Fruit fly (Drosophila melanogaster) whole organism, wandering third instar larva: ENCODE measurements around the gene ATPsynbetaL.

Experiments used
- Abd-B ChIP-seq: fragments of >200 bp; optimal IDR thresholded peaks from 2 replicates; lab custom pipeline; 2017; ENCODE audit warnings: missing biosample characterization, missing genetic modification characterization
- CG32264 ChIP-seq: fragments of 200-800 bp; sonication (Bioruptor generic); optimal IDR thresholded peaks from 2 replicates; lab custom pipeline; 2016; ENCODE audit warnings: missing biosample characterization, missing genetic modification characterization
- CG9705 ChIP-seq: fragments of 200-800 bp; sonication (Bioruptor generic); optimal IDR thresholded peaks from 2 replicates; lab custom pipeline; 2018; ENCODE audit warnings: missing biosample characterization, mild to moderate bottlenecking, missing genetic modification characterization
- CrebA ChIP-seq: fragments of 200-800 bp; sonication (Bioruptor generic); optimal IDR thresholded peaks from 2 replicates; lab custom pipeline; 2016; ENCODE audit warnings: missing biosample characterization, mild to moderate bottlenecking, missing genetic modification characterization, borderline replicate concordance
- Dfd ChIP-seq: fragments of >200 bp; optimal IDR thresholded peaks from 2 replicates; lab custom pipeline; 2017; ENCODE audit warnings: missing biosample characterization, missing genetic modification characterization
- Dif ChIP-seq: fragments of 200-275, 200-300 bp; sonication (Bioruptor generic); optimal IDR thresholded peaks from 2 replicates; lab custom pipeline; 2018; ENCODE audit warnings: missing biosample characterization, missing genetic modification characterization; ENCODE audit not compliant: partially characterized antibody
- HLH106 ChIP-seq: fragments of 200-800 bp; optimal IDR thresholded peaks from 3 replicates; lab custom pipeline; 2019; ENCODE audit warnings: missing biosample characterization, mild to moderate bottlenecking, missing genetic modification characterization, moderate library complexity
- Hnf4 ChIP-seq: fragments of 200-800 bp; sonication (Bioruptor generic); optimal IDR thresholded peaks from 2 replicates; lab custom pipeline; 2016; ENCODE audit warnings: missing biosample characterization, mild to moderate bottlenecking, missing genetic modification characterization
- Hr78 ChIP-seq: fragments of >200 bp; optimal IDR thresholded peaks from 2 replicates; lab custom pipeline; 2017; ENCODE audit warnings: missing biosample characterization, missing genetic modification characterization
- Hr83 ChIP-seq: fragments of 200-300 bp; sonication (Bioruptor generic); optimal IDR thresholded peaks from 2 replicates; lab custom pipeline; 2016; ENCODE audit warnings: missing biosample characterization, mild to moderate bottlenecking, missing genetic modification characterization, moderate library complexity; ENCODE audit not compliant: poor library complexity, severe bottlenecking
- Jra ChIP-seq: sonication (Bioruptor generic); optimal IDR thresholded peaks from 2 replicates; lab custom pipeline; 2016; ENCODE audit warnings: missing biosample characterization, missing genetic modification characterization
- Mio ChIP-seq: sonication (Bioruptor generic); optimal IDR thresholded peaks from 2 replicates; lab custom pipeline; 2016; ENCODE audit warnings: missing biosample characterization, missing genetic modification characterization
- Myc ChIP-seq: fragments of >200 bp; optimal IDR thresholded peaks from 2 replicates; lab custom pipeline; 2017
- N ChIP-seq: fragments of >200 bp; optimal IDR thresholded peaks from 2 replicates; lab custom pipeline; 2018; ENCODE audit warnings: missing biosample characterization, missing external identifiers, missing genetic modification characterization
- OdsH ChIP-seq: fragments of 200-800 bp; sonication (Bioruptor generic); optimal IDR thresholded peaks from 2 replicates; lab custom pipeline; 2016; ENCODE audit warnings: missing biosample characterization, mild to moderate bottlenecking, missing genetic modification characterization
- Rel ChIP-seq, 2 experiments: fragments of 200-800 bp; sonication (Bioruptor generic) in 1 of 2; optimal IDR thresholded peaks; 2 replicates in 1 of 2; 3 replicates in 1 of 2; lab custom pipeline; 2016 to 2019; ENCODE audit warnings: mild to moderate bottlenecking in 2 of 2, missing biosample characterization in 2 of 2, missing genetic modification characterization in 2 of 2, moderate library complexity in 1 of 2
- Sp1 ChIP-seq: fragments of 200-800 bp; sonication (Bioruptor generic); optimal IDR thresholded peaks from 3 replicates; lab custom pipeline; 2019; ENCODE audit warnings: missing biosample characterization, mild to moderate bottlenecking, missing genetic modification characterization, moderate library complexity
- Vsx2 ChIP-seq: fragments of 200-300, 225-300 bp; sonication (Bioruptor generic); optimal IDR thresholded peaks from 2 replicates; lab custom pipeline; 2018; ENCODE audit warnings: missing biosample characterization, missing genetic modification characterization; ENCODE audit not compliant: partially characterized antibody
- brk ChIP-seq: fragments of 200-800 bp; sonication (Bioruptor generic); optimal IDR thresholded peaks from 2 replicates; lab custom pipeline; 2016; ENCODE audit warnings: missing biosample characterization, mild to moderate bottlenecking, missing genetic modification characterization
- dl ChIP-seq, 2 experiments: fragments of 175-275, 200-275 bp in 1 of 2; fragments of 200-275 bp in 1 of 2; sonication (Bioruptor generic); optimal IDR thresholded peaks; lab custom pipeline; 2018; ENCODE audit warnings: mild to moderate bottlenecking in 2 of 2, missing biosample characterization in 2 of 2, missing genetic modification characterization in 2 of 2, moderate library complexity in 2 of 2; ENCODE audit not compliant: partially characterized antibody in 2 of 2, insufficient read depth in 1 of 2
- dsf ChIP-seq: sonication (Bioruptor generic); optimal IDR thresholded peaks from 2 replicates; lab custom pipeline; 2016; ENCODE audit warnings: missing biosample characterization, missing genetic modification characterization, borderline replicate concordance
- ey ChIP-seq: fragments of 200-800 bp; sonication (Bioruptor generic); optimal IDR thresholded peaks from 2 replicates; lab custom pipeline; 2016; ENCODE audit warnings: missing biosample characterization, missing genetic modification characterization
- foxo ChIP-seq, 2 experiments: fragments of 200-800 bp; sonication (Bioruptor generic); optimal IDR thresholded peaks; 2 replicates in 1 of 2; 3 replicates in 1 of 2; lab custom pipeline; 2016 to 2017; ENCODE audit warnings: missing biosample characterization in 2 of 2, missing genetic modification characterization in 2 of 2
- fru ChIP-seq: fragments of 200-800 bp; sonication (Bioruptor generic); optimal IDR thresholded peaks from 3 replicates; lab custom pipeline; 2016; ENCODE audit warnings: missing biosample characterization, mild to moderate bottlenecking, missing genetic modification characterization
- h ChIP-seq: fragments of 200-800 bp; sonication (Bioruptor generic); optimal IDR thresholded peaks from 3 replicates; lab custom pipeline; 2016; ENCODE audit warnings: missing biosample characterization, mild to moderate bottlenecking, missing genetic modification characterization
- lola ChIP-seq: fragments of >200 bp; optimal IDR thresholded peaks from 2 replicates; lab custom pipeline; 2017; ENCODE audit warnings: missing biosample characterization, missing genetic modification characterization
- pan ChIP-seq: fragments of >200 bp; optimal IDR thresholded peaks from 2 replicates; lab custom pipeline; 2017
- psq ChIP-seq: fragments of 200-800 bp; sonication (Bioruptor generic); optimal IDR thresholded peaks from 3 replicates; lab custom pipeline; 2017; ENCODE audit warnings: missing biosample characterization, mild to moderate bottlenecking, missing genetic modification characterization, moderate library complexity
- rgr ChIP-seq: fragments of 200-800 bp; sonication (Bioruptor generic); optimal IDR thresholded peaks from 3 replicates; lab custom pipeline; 2016; ENCODE audit warnings: missing biosample characterization, mild to moderate bottlenecking, missing genetic modification characterization
- sage ChIP-seq: fragments of 200-800 bp; sonication (Bioruptor generic); optimal IDR thresholded peaks from 2 replicates; lab custom pipeline; 2016; ENCODE audit warnings: missing biosample characterization, mild to moderate bottlenecking, missing genetic modification characterization
- sv ChIP-seq: fragments of 200-800 bp; sonication (Bioruptor generic); optimal IDR thresholded peaks from 3 replicates; lab custom pipeline; 2016; ENCODE audit warnings: missing biosample characterization, missing genetic modification characterization
- tai ChIP-seq: sonication (Bioruptor generic); optimal IDR thresholded peaks from 2 replicates; lab custom pipeline; 2016; ENCODE audit warnings: missing biosample characterization, missing genetic modification characterization
- usp ChIP-seq: fragments of >200 bp; optimal IDR thresholded peaks from 2 replicates; lab custom pipeline; 2017; ENCODE audit warnings: missing biosample characterization, missing genetic modification characterization
- woc ChIP-seq: sonication (Bioruptor generic); optimal IDR thresholded peaks from 2 replicates; lab custom pipeline; 2016; ENCODE audit warnings: missing biosample characterization, mild to moderate bottlenecking, missing genetic modification characterization

ATPsynbetaL gene

DNA sequence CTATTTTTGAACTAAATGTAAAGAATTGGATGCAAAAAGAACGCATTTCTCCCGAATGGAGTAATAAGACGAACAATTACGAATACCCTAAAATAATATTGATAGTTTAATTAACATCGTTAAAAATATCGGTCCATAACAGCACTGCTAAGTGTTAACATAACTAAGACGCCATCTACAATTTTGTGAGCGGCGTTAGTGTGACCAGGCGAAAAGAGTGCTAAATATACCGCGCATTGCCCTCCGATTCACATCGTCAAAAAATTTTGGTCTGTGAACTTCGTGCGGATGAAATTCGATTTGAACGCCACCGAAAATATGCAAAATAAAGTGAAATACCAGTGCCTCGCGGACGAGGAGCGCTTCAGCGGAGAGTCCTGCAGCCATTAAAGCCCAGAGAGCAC is 45.9 kb upstream of the ATPsynbetaL start, which contains the start of gene Mbs:
Gene Mbs (plus strand): TSS at position 241 of the 404 bp plus-strand sequence.
- TF ChIP-seq HLH106 = peak; percentile 24
- no peak for TF ChIP-seq Dfd (GFP tag; lab: Kevin White, UChicago)
- TF ChIP-seq Hnf4 (GFP tag; lab: Kevin White, UChicago) = peak; percentile 42
- peak; percentile 42 for TF ChIP-seq woc (GFP tag; lab: Kevin White, UChicago)
- TF ChIP-seq Rel (GFP tag; optimal IDR thresholded peaks at IDR 0.05; lab: Kevin White, UChicago) = no peak
- TF ChIP-seq Rel (tag; optimal IDR thresholded peaks at IDR 0.05; lab: Kevin White, UChicago) = peak; percentile 57
- no peak for TF ChIP-seq CG32264 (GFP tag; lab: Kevin White, UChicago)
- peak; percentile 37 for TF ChIP-seq brk (GFP tag; lab: Kevin White, UChicago)
- TF ChIP-seq Sp1 (GFP tag; lab: Kevin White, UChicago) = peak; percentile 52
- no peak for TF ChIP-seq Mio (GFP tag; lab: Kevin White, UChicago)
- TF ChIP-seq Vsx2 (GFP tag; lab: Kevin White, UChicago) = peak; percentile 50
- no peak for TF ChIP-seq usp (GFP tag; lab: Kevin White, UChicago)
- TF ChIP-seq lola (GFP tag; lab: Kevin White, UChicago) = no peak
- no peak for TF ChIP-seq Myc (lab: Kevin White, UChicago)
- no peak for TF ChIP-seq ey (GFP tag; lab: Kevin White, UChicago)
- no peak for TF ChIP-seq OdsH
- TF ChIP-seq dsf (GFP tag; lab: Kevin White, UChicago) = no peak
- peak; percentile 32 for TF ChIP-seq tai (GFP tag; lab: Kevin White, UChicago)
- TF ChIP-seq Jra = no peak
- no peak for TF ChIP-seq Abd-B (GFP tag; lab: Kevin White, UChicago)
- TF ChIP-seq sv (GFP tag; lab: Kevin White, UChicago) = no peak

dm6 chr3L:16052145-16053025 is 45.2 kb upstream of the ATPsynbetaL start:
- TF ChIP-seq fru (GFP tag; lab: Kevin White, UChicago) = peak; percentile 1
- TF ChIP-seq foxo (GFP tag; optimal IDR thresholded peaks at IDR 0.05; lab: Kevin White, UChicago) = peak in 1 of 2 experiments; percentile 8
- TF ChIP-seq CG9705 (GFP tag; lab: Kevin White, UChicago) = no peak
- peak; percentile 39 for TF ChIP-seq Hr78 (GFP tag; lab: Kevin White, UChicago)
- TF ChIP-seq Hnf4 (GFP tag; lab: Kevin White, UChicago) = peak; percentile 5
- TF ChIP-seq Mio (GFP tag; lab: Kevin White, UChicago) = no peak
- peak; percentile 84 for TF ChIP-seq Abd-B (GFP tag; lab: Kevin White, UChicago)
- peak; percentile 100 for TF ChIP-seq N (GFP tag; lab: Kevin White, UChicago)
- peak; percentile 13 for TF ChIP-seq rgr
- TF ChIP-seq Hr83 (GFP tag; lab: Kevin White, UChicago) = peak; percentile 4
- TF ChIP-seq Dif (GFP tag; lab: Kevin White, UChicago) = peak; percentile 58
- TF ChIP-seq h = peak; percentile 41
- peak; percentile 15 for TF ChIP-seq psq
- no peak for TF ChIP-seq dsf (GFP tag; lab: Kevin White, UChicago)
- TF ChIP-seq usp (GFP tag; lab: Kevin White, UChicago) = no peak
- peak; percentile 82 for TF ChIP-seq pan (lab: Kevin White, UChicago)
- peak; percentile 30 for TF ChIP-seq CrebA (GFP tag; lab: Kevin White, UChicago)
- peak; percentile 99 for TF ChIP-seq Dfd (GFP tag; lab: Kevin White, UChicago)
- TF ChIP-seq sage (GFP tag; lab: Kevin White, UChicago) = no peak
- peak; percentile 14 for TF ChIP-seq Rel (GFP tag; optimal IDR thresholded peaks at IDR 0.05; lab: Kevin White, UChicago)
- TF ChIP-seq Rel (tag; optimal IDR thresholded peaks at IDR 0.05; lab: Kevin White, UChicago) = peak; percentile 18
- peak; percentile 24 to 55 for TF ChIP-seq dl (GFP tag; optimal IDR thresholded peaks at IDR 0.05; lab: Kevin White, UChicago; ENCODE audit: insufficient read depth in 1 of 2, partially characterized antibody in 2 of 2)
